Fruit fly (Drosophila melanogaster) whole organism, embryonic: ENCODE measurements around the gene CG33120.

Experiments
- C15 ChIP-seq: fragments of 200-800 bp; sonication (Bioruptor generic); IDR thresholded peaks from 3 replicates; pipeline ENCODE4 v1.3.6; 2022; ENCODE audit warnings: missing biosample characterization, missing genetic modification characterization
- CG10274 ChIP-seq: fragments of 200-800 bp; sonication (Bioruptor generic); optimal IDR thresholded peaks from 3 replicates; lab custom pipeline; 2017; ENCODE audit warnings: missing biosample characterization, mild to moderate bottlenecking, missing genetic modification characterization
- CG10462 ChIP-seq: fragments of 200-800 bp; sonication (Bioruptor generic); optimal IDR thresholded peaks from 2 replicates; lab custom pipeline; 2016; ENCODE audit warnings: missing biosample characterization, missing genetic modification characterization
- CG10565 ChIP-seq: fragments of 200-800 bp; sonication (Bioruptor generic); optimal IDR thresholded peaks from 3 replicates; lab custom pipeline; 2016; ENCODE audit warnings: missing biosample characterization, mild to moderate bottlenecking, missing genetic modification characterization
- CG11398 ChIP-seq: fragments of 200-800 bp; sonication (Bioruptor generic); optimal IDR thresholded peaks from 2 replicates; lab custom pipeline; 2016; ENCODE audit warnings: missing biosample characterization, missing genetic modification characterization
- CG12219 ChIP-seq: fragments of 200-800 bp; sonication (Bioruptor generic); optimal IDR thresholded peaks from 3 replicates; lab custom pipeline; 2018; ENCODE audit warnings: missing biosample characterization, mild to moderate bottlenecking, missing genetic modification characterization
- CG14860 ChIP-seq: fragments of 200-800 bp; sonication (Bioruptor generic); IDR thresholded peaks from 3 replicates; pipeline ENCODE4 v1.3.6; 2022; ENCODE audit warnings: missing biosample characterization, missing genetic modification characterization; ENCODE audit not compliant: partially characterized antibody
- CG14965 ChIP-seq: fragments of 200-800 bp; sonication (Bioruptor generic); optimal IDR thresholded peaks from 2 replicates; lab custom pipeline; 2016; ENCODE audit warnings: missing biosample characterization, missing genetic modification characterization, borderline replicate concordance
- CG16863 ChIP-seq: fragments of 200-800 bp; sonication (Bioruptor generic); optimal IDR thresholded peaks from 3 replicates; lab custom pipeline; 2016; ENCODE audit warnings: missing biosample characterization, missing genetic modification characterization
- CG18599 ChIP-seq: fragments of 200-800 bp; sonication (Bioruptor generic); optimal IDR thresholded peaks from 3 replicates; lab custom pipeline; 2017; ENCODE audit warnings: missing biosample characterization, missing genetic modification characterization, mild to moderate bottlenecking, moderate library complexity, missing genetic modification reagents
- CG2712 ChIP-seq: fragments of 200-800 bp; optimal IDR thresholded peaks from 3 replicates; lab custom pipeline; 2019; ENCODE audit warnings: missing biosample characterization, mild to moderate bottlenecking, missing genetic modification characterization, moderate library complexity
- CG32767 ChIP-seq: fragments of 200-800 bp; sonication (Bioruptor generic); IDR thresholded peaks from 2 replicates; pipeline ENCODE4 v1.3.6; 2022; ENCODE audit warnings: missing biosample characterization, missing genetic modification characterization
- CG3407 ChIP-seq: fragments of 200-800 bp; sonication (Bioruptor generic); optimal IDR thresholded peaks from 2 replicates; lab custom pipeline; 2018; ENCODE audit warnings: missing biosample characterization, mild to moderate bottlenecking, missing genetic modification characterization
- CG5180 ChIP-seq: fragments of 200-800 bp; sonication (Bioruptor generic); optimal IDR thresholded peaks from 3 replicates; lab custom pipeline; 2017; ENCODE audit warnings: missing biosample characterization, missing genetic modification characterization, mild to moderate bottlenecking, moderate library complexity, missing genetic modification reagents
- CG9876 ChIP-seq: fragments of 200-800 bp; sonication (Bioruptor generic); optimal IDR thresholded peaks from 2 replicates; lab custom pipeline; 2016; ENCODE audit warnings: missing biosample characterization, missing genetic modification characterization
- Chrac-16 ChIP-seq: fragments of 200-800 bp; sonication (Bioruptor generic); optimal IDR thresholded peaks from 3 replicates; lab custom pipeline; 2016; ENCODE audit warnings: missing biosample characterization, missing genetic modification characterization
- Dad ChIP-seq: fragments of 200-800 bp; sonication (Bioruptor generic); optimal IDR thresholded peaks from 3 replicates; lab custom pipeline; 2016; ENCODE audit warnings: missing biosample characterization, missing genetic modification characterization
- Drgx ChIP-seq: fragments of 200-800 bp; sonication (Bioruptor generic); IDR thresholded peaks from 2 replicates; pipeline ENCODE4 v1.3.6; 2022; ENCODE audit warnings: missing biosample characterization, missing genetic modification characterization
- E2f2 ChIP-seq: fragments of 200-800 bp; sonication (Bioruptor generic); IDR thresholded peaks from 2 replicates; pipeline ENCODE4 v1.3.6; 2022; ENCODE audit warnings: missing biosample characterization, missing genetic modification characterization
- Hr78 ChIP-seq, 2 experiments: fragments of 200-800 bp in 1 of 2; fragments of >200 bp in 1 of 2; sonication (Bioruptor generic) in 1 of 2; optimal IDR thresholded peaks; 2 replicates each; lab custom pipeline; 2017 to 2019; ENCODE audit warnings: missing biosample characterization in 2 of 2, missing genetic modification characterization in 2 of 2, mild to moderate bottlenecking in 1 of 2, moderate library complexity in 1 of 2
- Jarid2 ChIP-seq: fragments of 200-800 bp; sonication (Bioruptor generic); optimal IDR thresholded peaks from 3 replicates; lab custom pipeline; 2017; ENCODE audit warnings: mild to moderate bottlenecking, missing biosample characterization, missing genetic modification reagents, missing genetic modification characterization
- Lhr ChIP-seq: fragments of 200-800 bp; sonication (Bioruptor generic); optimal IDR thresholded peaks from 3 replicates; lab custom pipeline; 2017; ENCODE audit warnings: mild to moderate bottlenecking, missing biosample characterization, missing genetic modification reagents, missing genetic modification characterization
- Mad ChIP-seq: fragments of 200-800 bp; sonication (Bioruptor generic); optimal IDR thresholded peaks from 2 replicates; lab custom pipeline; 2016; ENCODE audit warnings: missing biosample characterization, missing genetic modification characterization
- Mes4 ChIP-seq: fragments of 200-800 bp; sonication (Bioruptor generic); optimal IDR thresholded peaks from 2 replicates; lab custom pipeline; 2016; ENCODE audit warnings: missing biosample characterization, missing genetic modification characterization
- NFAT ChIP-seq: fragments of 200-800 bp; sonication (Bioruptor generic); IDR thresholded peaks from 2 replicates; pipeline ENCODE4 v1.3.6; 2022; ENCODE audit warnings: missing biosample characterization, missing genetic modification characterization
- NK7.1 ChIP-seq: fragments of 200-800 bp; sonication (Bioruptor generic); optimal IDR thresholded peaks from 3 replicates; lab custom pipeline; 2016; ENCODE audit warnings: missing biosample characterization, missing genetic modification characterization
- Trl ChIP-seq, 3 experiments: fragments of >200 bp in 2 of 3; fragments of 200-800 bp in 1 of 3; sonication (Bioruptor generic) in 1 of 3; optimal IDR thresholded peaks; 2 replicates in 1 of 3; 3 replicates in 2 of 3; lab custom pipeline; 2016 to 2017; ENCODE audit warnings: missing biosample characterization in 1 of 3, missing genetic modification characterization in 1 of 3
- bowl ChIP-seq: fragments of 200-800 bp; sonication (Bioruptor generic); IDR thresholded peaks from 2 replicates; pipeline ENCODE4 v1.3.6; 2022; ENCODE audit warnings: missing biosample characterization, missing genetic modification characterization
- btn ChIP-seq: fragments of 200-800 bp; sonication (Bioruptor generic); optimal IDR thresholded peaks from 2 replicates; lab custom pipeline; 2016; ENCODE audit warnings: missing biosample characterization, missing genetic modification characterization
- chif ChIP-seq, 2 experiments: fragments of 200-800 bp; sonication (Bioruptor generic); optimal IDR thresholded peaks; 3 replicates each; lab custom pipeline; 2016; ENCODE audit warnings: missing biosample characterization in 2 of 2, missing genetic modification characterization in 2 of 2
- cwo ChIP-seq: fragments of 200-800 bp; sonication (Bioruptor generic); optimal IDR thresholded peaks from 3 replicates; lab custom pipeline; 2017; ENCODE audit warnings: missing biosample characterization, missing genetic modification characterization, mild to moderate bottlenecking, moderate library complexity, missing genetic modification reagents
- dpn ChIP-seq, 2 experiments: fragments of 200-800 bp; sonication (Bioruptor generic); optimal IDR thresholded peaks; 3 replicates each; lab custom pipeline; 2016; ENCODE audit warnings: missing biosample characterization in 2 of 2, missing genetic modification characterization in 2 of 2
- exex ChIP-seq: fragments of 200-800 bp; sonication (Bioruptor generic); optimal IDR thresholded peaks from 4 replicates; lab custom pipeline; 2018; ENCODE audit warnings: missing biosample characterization, mild to moderate bottlenecking, missing genetic modification characterization, moderate library complexity
- hkb ChIP-seq, 2 experiments: fragments of 200-800 bp in 1 of 2; fragments of >200 bp in 1 of 2; sonication (Bioruptor generic) in 1 of 2; IDR thresholded peaks in 1 of 2; optimal IDR thresholded peaks in 1 of 2; 2 replicates each; pipeline versions ENCODE4 v1.3.6 to Lab custom; 2017 to 2022; ENCODE audit warnings: missing biosample characterization in 1 of 2, missing genetic modification characterization in 1 of 2
- onecut ChIP-seq: fragments of 200-800 bp; sonication (Bioruptor generic); IDR thresholded peaks from 2 replicates; pipeline ENCODE4 v1.3.6; 2022; ENCODE audit warnings: missing biosample characterization, missing genetic modification characterization
- pan ChIP-seq, 4 experiments: fragments of >200 bp in 3 of 4; fragments of 200-800 bp in 1 of 4; sonication (Bioruptor generic) in 1 of 4; optimal IDR thresholded peaks in 3 of 4; IDR thresholded peaks in 1 of 4; 2 replicates each; pipeline versions ENCODE4 v1.3.6 to Lab custom; 2017 to 2022; ENCODE audit warnings: missing biosample characterization in 2 of 4, missing genetic modification characterization in 2 of 4, mixed read lengths in 1 of 4
- pros ChIP-seq: fragments of 200-800 bp; sonication (Bioruptor generic); optimal IDR thresholded peaks from 3 replicates; lab custom pipeline; 2019; ENCODE audit warnings: missing biosample characterization, mild to moderate bottlenecking, missing genetic modification characterization, moderate library complexity
- repo ChIP-seq: fragments of 200-800 bp; sonication (Bioruptor generic); optimal IDR thresholded peaks from 2 replicates; lab custom pipeline; 2016; ENCODE audit warnings: missing biosample characterization, missing genetic modification characterization
- schlank ChIP-seq: fragments of 200-800 bp; sonication (Bioruptor generic); optimal IDR thresholded peaks from 2 replicates; lab custom pipeline; 2018; ENCODE audit warnings: missing biosample characterization, mild to moderate bottlenecking, missing genetic modification characterization
- slp2 ChIP-seq: fragments of 200-800 bp; sonication (Bioruptor generic); optimal IDR thresholded peaks from 2 replicates; lab custom pipeline; 2016; ENCODE audit warnings: missing biosample characterization, missing genetic modification characterization
- sob ChIP-seq: fragments of 200-800 bp; sonication (Bioruptor generic); IDR thresholded peaks from 2 replicates; pipeline ENCODE4 v1.3.6; 2022; ENCODE audit warnings: missing biosample characterization, missing genetic modification characterization
- ssp ChIP-seq: fragments of 200-800 bp; sonication (Bioruptor generic); IDR thresholded peaks from 2 replicates; pipeline ENCODE4 v1.3.6; 2022; ENCODE audit warnings: missing biosample characterization, missing genetic modification characterization
- trh ChIP-seq: fragments of 200-800 bp; sonication (Bioruptor generic); optimal IDR thresholded peaks from 2 replicates; lab custom pipeline; 2016; ENCODE audit warnings: missing biosample characterization, missing genetic modification characterization
- unpg ChIP-seq: fragments of 200-800 bp; sonication (Bioruptor generic); optimal IDR thresholded peaks from 3 replicates; lab custom pipeline; 2018; ENCODE audit warnings: missing biosample characterization, mild to moderate bottlenecking, missing genetic modification characterization, moderate library complexity
- zen ChIP-seq: fragments of 200-800 bp; sonication (Bioruptor generic); optimal IDR thresholded peaks from 3 replicates; lab custom pipeline; 2018; ENCODE audit warnings: missing biosample characterization, mild to moderate bottlenecking, missing genetic modification characterization, moderate library complexity
- zfh2 ChIP-seq: fragments of 200-800 bp; sonication (Bioruptor generic); optimal IDR thresholded peaks from 2 replicates; lab custom pipeline; 2016; ENCODE audit warnings: missing biosample characterization, missing genetic modification characterization

CG33120 gene

dm6 chr2L:18830587-18831528 lies 13.5 kb downstream of the CG33120 start, which contains the start of the genes CG17597 and ScpX (continued):
- peak; percentile 84 for TF ChIP-seq CG14860 (GFP tag; lab: Robert Waterston, UW)
- TF ChIP-seq CG32767 (GFP tag; lab: Robert Waterston, UW): no peak
- TF ChIP-seq onecut: peak; percentile 37; the same call in 1 of the 2 replicates
- no peak for TF ChIP-seq pan (optimal IDR thresholded peaks at IDR 0.05; lab: Kevin White, UChicago)
- no peak for TF ChIP-seq pan (GFP tag; optimal IDR thresholded peaks at IDR 0.05 in 1 of 2, IDR thresholded peaks at IDR 0.05 in 1 of 2)
- TF ChIP-seq zen (tag; lab: Kevin White, UChicago): peak; percentile 37
- TF ChIP-seq CG10462: peak; percentile 23
- peak; percentile 22 to 75 for TF ChIP-seq chif (GFP tag; optimal IDR thresholded peaks at IDR 0.05; lab: Kevin White, UChicago)
- TF ChIP-seq Trl (optimal IDR thresholded peaks at IDR 0.05; lab: Kevin White, UChicago): no peak
- TF ChIP-seq Trl (GFP tag; optimal IDR thresholded peaks at IDR 0.05; lab: Kevin White, UChicago): peak; percentile 61
- TF ChIP-seq Chrac-16: peak; percentile 60
- TF ChIP-seq E2f2 (GFP tag; lab: Robert Waterston, UW): peak; percentile 92
- TF ChIP-seq schlank: no peak
- peak; percentile 71 for TF ChIP-seq zfh2 (GFP tag; lab: Kevin White, UChicago)
- no peak for TF ChIP-seq Jarid2 (GFP tag; lab: Kevin White, UChicago)
- peak; percentile 31 for TF ChIP-seq CG16863 (GFP tag; lab: Kevin White, UChicago)
- TF ChIP-seq trh (GFP tag; lab: Kevin White, UChicago): no peak
- peak; percentile 41 for TF ChIP-seq ssp (GFP tag; lab: Robert Waterston, UW)
- peak; percentile 42 for TF ChIP-seq CG3407 (GFP tag; lab: Kevin White, UChicago)
- no peak for TF ChIP-seq btn (GFP tag; lab: Kevin White, UChicago)
- TF ChIP-seq CG5180 (GFP tag; lab: Kevin White, UChicago): peak; percentile 34
- TF ChIP-seq exex (tag; lab: Kevin White, UChicago): peak; percentile 26
- no peak for TF ChIP-seq NK7.1
- TF ChIP-seq CG9876 (GFP tag; lab: Kevin White, UChicago): peak; percentile 19
- TF ChIP-seq bowl (GFP tag; lab: Robert Waterston, UW): no peak
- no peak for TF ChIP-seq Drgx (GFP tag; lab: Robert Waterston, UW)
- TF ChIP-seq Mes4 (GFP tag; lab: Kevin White, UChicago): peak; percentile 11
- TF ChIP-seq repo: peak; percentile 63
- no peak for TF ChIP-seq hkb (optimal IDR thresholded peaks at IDR 0.05; lab: Kevin White, UChicago)
- TF ChIP-seq hkb (GFP tag; IDR thresholded peaks at IDR 0.05; lab: Robert Waterston, UW): no peak; the same call in 1 of the 2 replicates
- TF ChIP-seq Lhr (GFP tag; lab: Kevin White, UChicago): peak; percentile 69
- peak; percentile 20 for TF ChIP-seq slp2 (GFP tag; lab: Kevin White, UChicago)
- TF ChIP-seq Dad: peak; percentile 36
- TF ChIP-seq CG14965 (GFP tag; lab: Kevin White, UChicago): no peak
- peak; percentile 50 for TF ChIP-seq Mad
- no peak for TF ChIP-seq CG10565
- 0 out of 3 replicates have a peak, but pooled peaks have one; percentile 29 for TF ChIP-seq C15 (GFP tag; lab: Robert Waterston, UW)
- TF ChIP-seq Hr78 (GFP tag; optimal IDR thresholded peaks at IDR 0.05; lab: Kevin White, UChicago): peak in 1 of 2 experiments; percentile 47
- 0 out of 2 replicates have a peak, but pooled peaks have one; percentile 45 for TF ChIP-seq sob (GFP tag; lab: Robert Waterston, UW)
- no peak for TF ChIP-seq pros (GFP tag; lab: Kevin White, UChicago)
- no peak for TF ChIP-seq CG11398 (GFP tag; lab: Kevin White, UChicago)
- peak; percentile 67 for TF ChIP-seq CG2712 (tag; lab: Kevin White, UChicago)
- no peak for TF ChIP-seq CG10274 (GFP tag; lab: Kevin White, UChicago)
- peak; percentile 50 for TF ChIP-seq CG12219 (GFP tag; lab: Kevin White, UChicago)
- no peak; the same call in 1 of the 2 replicates for TF ChIP-seq NFAT (GFP tag; lab: Robert Waterston, UW)
- TF ChIP-seq cwo: peak; percentile 52
- peak; percentile 68 for TF ChIP-seq unpg (GFP tag; lab: Kevin White, UChicago)
- peak; percentile 63 for TF ChIP-seq CG18599 (GFP tag; lab: Kevin White, UChicago)
- peak; percentile 47 to 68 for TF ChIP-seq dpn (GFP tag; optimal IDR thresholded peaks at IDR 0.05; lab: Kevin White, UChicago)
